Fruit fly (Drosophila melanogaster): ENCODE measurements around the gene CG46306.
A peak's percentile ranks its signal among the peaks of the same experiment; 100 is the strongest.

Gene CG46306

DNA sequence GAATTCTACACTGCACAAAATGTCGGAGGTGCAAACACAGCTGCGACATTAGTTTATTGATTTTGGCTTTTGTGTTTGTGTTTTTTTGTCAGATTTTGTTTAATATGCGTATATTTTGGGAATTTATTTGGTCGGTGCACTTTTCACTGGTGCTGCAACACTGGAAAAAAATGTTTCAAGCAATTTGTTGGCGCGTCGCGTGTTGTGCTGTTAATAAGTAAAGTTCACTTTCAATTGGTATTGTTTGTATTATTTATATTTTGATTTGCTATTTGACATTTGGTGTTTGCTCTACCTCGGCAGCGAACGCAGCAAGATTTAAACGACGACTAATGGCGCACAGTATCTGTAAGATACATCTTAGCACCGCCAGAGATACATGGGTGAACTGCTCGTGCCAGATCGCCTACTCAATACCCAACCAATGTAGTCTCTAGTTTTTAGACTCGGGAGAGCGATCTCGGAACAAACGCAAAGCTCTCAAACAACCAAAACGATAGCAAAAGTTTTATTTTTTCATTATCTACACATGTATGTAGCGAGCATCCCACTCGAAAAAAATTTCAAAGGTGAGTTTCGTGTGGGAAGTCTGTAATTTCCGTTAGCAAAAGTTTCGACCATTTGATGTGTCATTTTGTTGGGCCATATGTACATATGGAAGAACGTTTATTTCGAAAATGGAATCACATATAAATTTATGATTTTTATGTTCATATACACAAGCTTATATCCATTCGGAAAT, 53.0 kb downstream of the CG46306 start (continued):
- TF ChIP-seq spab (GFP tag; optimal IDR thresholded peaks at IDR 0.05) (no peak), Met (GFP tag; optimal IDR thresholded peaks at IDR 0.05) (no peak), Hr39 (GFP tag; optimal IDR thresholded peaks at IDR 0.05) (no peak), eg (GFP tag; IDR thresholded peaks at IDR 0.05) (peak; percentile 72), CG11902 (GFP tag; optimal IDR thresholded peaks at IDR 0.05) (no peak), Blimp-1 (GFP tag; optimal IDR thresholded peaks at IDR 0.05) (no peak), Hr38 (GFP tag; optimal IDR thresholded peaks at IDR 0.05) (no peak), CG8119 (GFP tag; IDR thresholded peaks at IDR 0.05) (peak; percentile 65), ss (GFP tag; optimal IDR thresholded peaks at IDR 0.05) (no peak), fd85E (GFP tag; optimal IDR thresholded peaks at IDR 0.05) (no peak), CG6163 (GFP tag; IDR thresholded peaks at IDR 0.05) (peak; percentile 75), Ets21C (GFP tag; optimal IDR thresholded peaks at IDR 0.05) (no peak), fd59A (GFP tag; optimal IDR thresholded peaks at IDR 0.05) (no peak), CG11294 (GFP tag; IDR thresholded peaks at IDR 0.05) (peak; percentile 43; the same call in 1 of the 2 replicates), CG9139 (GFP tag; optimal IDR thresholded peaks at IDR 0.05) (no peak), cyc (GFP tag; optimal IDR thresholded peaks at IDR 0.05) (peak; percentile 6), Ets96B (tag; optimal IDR thresholded peaks at IDR 0.05) (no peak), Sox102F (GFP tag; optimal IDR thresholded peaks at IDR 0.05) (no peak), CG6792 (GFP tag; optimal IDR thresholded peaks at IDR 0.05) (peak; percentile 20), Lpt (GFP tag; optimal IDR thresholded peaks at IDR 0.05) (peak; percentile 56), CG11762 (GFP tag; optimal IDR thresholded peaks at IDR 0.05; ENCODE audit: insufficient read depth) (peak; percentile 52), CG32006 (GFP tag; optimal IDR thresholded peaks at IDR 0.05) (peak; percentile 64), Eip75B (GFP tag; optimal IDR thresholded peaks at IDR 0.05) (no peak), CG7368 (GFP tag; optimal IDR thresholded peaks at IDR 0.05) (peak; percentile 20), CG6276 (GFP tag; optimal IDR thresholded peaks at IDR 0.05) (peak; percentile 19), pdm3 (GFP tag; optimal IDR thresholded peaks at IDR 0.05) (peak; percentile 38), CG10631 (GFP tag; optimal IDR thresholded peaks at IDR 0.05) (peak; percentile 5)

DNA sequence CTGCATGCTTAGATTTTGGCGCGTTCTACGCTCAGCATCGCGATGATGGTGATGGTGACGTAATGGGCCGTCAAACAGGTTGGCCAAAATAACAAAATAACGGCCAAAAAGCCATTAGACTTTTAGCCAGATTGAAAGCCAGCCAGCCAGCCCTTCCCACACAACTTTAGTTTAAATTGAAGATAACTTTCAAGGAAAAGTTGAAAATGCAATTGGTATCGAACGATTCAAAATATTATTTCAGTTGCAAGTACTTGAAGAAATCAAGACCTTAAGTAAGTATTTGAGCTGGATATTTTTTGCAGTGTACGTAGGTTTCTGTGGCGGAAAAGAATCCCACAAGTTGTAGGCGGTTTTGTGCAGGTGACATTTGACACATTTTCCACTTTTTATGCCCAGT, 54.3 kb downstream of the CG46306 start:
- TF ChIP-seq Hr4 (GFP tag; optimal IDR thresholded peaks at IDR 0.05): peak; percentile 8
- TF ChIP-seq CG15336 (GFP tag; IDR thresholded peaks at IDR 0.05): peak; percentile 40; the same call in 1 of the 2 replicates
- no peak for TF ChIP-seq Lpt (GFP tag; optimal IDR thresholded peaks at IDR 0.05)
- TF ChIP-seq dsx (GFP tag; optimal IDR thresholded peaks at IDR 0.05; ENCODE audit: poor library complexity, severe bottlenecking): no peak
- no peak for TF ChIP-seq Blimp-1 (GFP tag; optimal IDR thresholded peaks at IDR 0.05)
- TF ChIP-seq Eip78C (GFP tag): peak; percentile 57
- no peak for TF ChIP-seq Hr38 (GFP tag; optimal IDR thresholded peaks at IDR 0.05)
- no peak for TF ChIP-seq CG6276 (GFP tag; optimal IDR thresholded peaks at IDR 0.05)
- TF ChIP-seq CG6163 (GFP tag; IDR thresholded peaks at IDR 0.05): 0 out of 3 replicates have a peak, but pooled peaks have one; percentile 7
- TF ChIP-seq CG32006 (GFP tag; optimal IDR thresholded peaks at IDR 0.05): peak; percentile 35
- TF ChIP-seq net (GFP tag; optimal IDR thresholded peaks at IDR 0.05): no peak
- no peak for TF ChIP-seq CG8119 (GFP tag; IDR thresholded peaks at IDR 0.05)
- no peak for TF ChIP-seq CG3919 (GFP tag; optimal IDR thresholded peaks at IDR 0.05)
- TF ChIP-seq CG8319 (GFP tag; optimal IDR thresholded peaks at IDR 0.05): no peak
- TF ChIP-seq eg (GFP tag; IDR thresholded peaks at IDR 0.05): peak; percentile 42

DNA sequence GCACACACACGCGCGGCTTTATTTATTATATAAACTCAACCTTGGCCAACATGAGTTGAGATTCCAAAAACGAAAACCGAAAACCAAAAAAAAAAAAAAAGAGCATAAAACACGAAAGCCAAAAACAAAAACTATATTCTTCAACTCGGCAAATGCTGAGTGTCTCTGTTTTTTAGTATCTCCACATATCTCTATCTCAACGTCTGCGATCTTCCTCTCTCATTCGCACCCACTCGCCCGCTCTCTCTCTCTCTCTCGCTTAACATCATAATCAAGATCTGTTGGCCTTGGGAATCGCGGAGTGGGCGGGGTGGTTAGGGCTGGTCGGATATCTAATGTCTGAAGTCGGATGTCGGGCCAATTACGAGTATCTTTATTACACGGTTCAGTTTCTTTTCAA, 55.1 kb downstream of the CG46306 start:
- TF ChIP-seq CG4318 (GFP tag; optimal IDR thresholded peaks at IDR 0.05) (no peak), fkh (GFP tag; optimal IDR thresholded peaks at IDR 0.05) (peak; percentile 17), CG10631 (GFP tag; optimal IDR thresholded peaks at IDR 0.05) (no peak), Gug (GFP tag; IDR thresholded peaks at IDR 0.05) (no peak), CG3919 (GFP tag; optimal IDR thresholded peaks at IDR 0.05) (no peak)
